Fruit fly (Drosophila melanogaster) whole organism, embryonic: ENCODE results near the gene CG4297.

Experiments
- Aef1 ChIP-seq: fragments of 200-800 bp; sonication (Bioruptor generic); IDR thresholded peaks from 3 replicates; pipeline ENCODE4 v1.3.6; 2022; ENCODE audit warnings: missing biosample characterization, missing genetic modification characterization
- B-H1 ChIP-seq: fragments of 200-800 bp; sonication (Bioruptor generic); IDR thresholded peaks from 3 replicates; pipeline ENCODE4 v1.3.6; 2022; ENCODE audit warnings: missing biosample characterization, missing genetic modification characterization
- CG10366 ChIP-seq: fragments of 200-800 bp; sonication (Bioruptor generic); IDR thresholded peaks from 2 replicates; pipeline ENCODE4 v1.3.6; 2022; ENCODE audit warnings: missing biosample characterization, missing genetic modification characterization
- CG10654 ChIP-seq: fragments of 200-800 bp; sonication (Bioruptor generic); optimal IDR thresholded peaks from 2 replicates; lab custom pipeline; 2016; ENCODE audit warnings: missing biosample characterization, missing genetic modification characterization
- CG12104 ChIP-seq: fragments of 200-800 bp; sonication (Bioruptor generic); optimal IDR thresholded peaks from 3 replicates; lab custom pipeline; 2016; ENCODE audit warnings: missing biosample characterization, missing genetic modification characterization
- CG13123 ChIP-seq: fragments of 200-800 bp; sonication (Bioruptor generic); optimal IDR thresholded peaks from 2 replicates; lab custom pipeline; 2016; ENCODE audit warnings: missing biosample characterization, missing genetic modification characterization
- CG13287 ChIP-seq: fragments of 200-800 bp; sonication (Bioruptor generic); IDR thresholded peaks from 2 replicates; pipeline ENCODE4 v1.3.6; 2022; ENCODE audit warnings: missing biosample characterization, missing genetic modification characterization; ENCODE audit not compliant: partially characterized antibody
- CG14050 ChIP-seq: fragments of 200-800 bp; sonication (Bioruptor generic); IDR thresholded peaks from 3 replicates; pipeline ENCODE4 v1.3.6; 2022; ENCODE audit warnings: missing biosample characterization, missing genetic modification characterization
- CG15479 ChIP-seq: fragments of 200-800 bp; sonication (Bioruptor generic); optimal IDR thresholded peaks from 3 replicates; lab custom pipeline; 2019; ENCODE audit warnings: missing biosample characterization, mild to moderate bottlenecking, missing genetic modification characterization, moderate library complexity
- CG16813 ChIP-seq: fragments of 200-800 bp; sonication (Bioruptor generic); IDR thresholded peaks from 3 replicates; pipeline ENCODE4 v1.3.6; 2022; ENCODE audit warnings: missing biosample characterization, missing genetic modification characterization; ENCODE audit not compliant: partially characterized antibody
- CG17328 ChIP-seq: fragments of 200-800 bp; sonication (Bioruptor generic); IDR thresholded peaks from 2 replicates; pipeline ENCODE4 v1.3.6; 2022; ENCODE audit warnings: missing biosample characterization, missing genetic modification characterization
- CG2116 ChIP-seq: fragments of 200-800 bp; sonication (Bioruptor generic); optimal IDR thresholded peaks from 3 replicates; lab custom pipeline; 2018; ENCODE audit warnings: missing biosample characterization, mild to moderate bottlenecking, missing genetic modification characterization
- CG2129 ChIP-seq: fragments of 200-800 bp; sonication (Bioruptor generic); IDR thresholded peaks from 2 replicates; pipeline ENCODE4 v1.3.6; 2022; ENCODE audit warnings: missing biosample characterization, missing genetic modification characterization; ENCODE audit not compliant: partially characterized antibody
- CG3163 ChIP-seq: fragments of 200-800 bp; sonication (Bioruptor generic); optimal IDR thresholded peaks from 3 replicates; lab custom pipeline; 2016; ENCODE audit warnings: missing biosample characterization, missing genetic modification characterization
- CG4360 ChIP-seq: fragments of 200-800 bp; sonication (Bioruptor generic); IDR thresholded peaks from 2 replicates; pipeline ENCODE4 v1.3.6; 2022; ENCODE audit warnings: missing biosample characterization, missing genetic modification characterization
- CG4820 ChIP-seq: fragments of 200-800 bp; sonication (Bioruptor generic); optimal IDR thresholded peaks from 3 replicates; lab custom pipeline; 2016; ENCODE audit warnings: missing biosample characterization, missing genetic modification characterization
- CG4854 ChIP-seq: fragments of 200-800 bp; sonication (Bioruptor generic); optimal IDR thresholded peaks from 2 replicates; lab custom pipeline; 2016; ENCODE audit warnings: missing biosample characterization, missing genetic modification characterization, inconsistent platforms
- CG7357 ChIP-seq: fragments of 200-800 bp; sonication (Bioruptor generic); IDR thresholded peaks from 3 replicates; pipeline ENCODE4 v1.3.6; 2022; ENCODE audit warnings: missing biosample characterization, missing genetic modification characterization
- CoRest ChIP-seq: fragments of 200-800 bp; sonication (Bioruptor generic); optimal IDR thresholded peaks from 3 replicates; lab custom pipeline; 2018; ENCODE audit warnings: missing biosample characterization, mild to moderate bottlenecking, missing genetic modification characterization, moderate library complexity
- Ets65A ChIP-seq: fragments of 200-800 bp; sonication (Bioruptor generic); peaks from one replicate; lab custom pipeline; 2016; ENCODE audit warnings: missing biosample characterization, missing genetic modification characterization
- Hr78 ChIP-seq, 2 experiments: fragments of 200-800 bp in 1 of 2; fragments of >200 bp in 1 of 2; sonication (Bioruptor generic) in 1 of 2; optimal IDR thresholded peaks; 2 replicates each; lab custom pipeline; 2017 to 2019; ENCODE audit warnings: missing biosample characterization in 2 of 2, missing genetic modification characterization in 2 of 2, mild to moderate bottlenecking in 1 of 2, moderate library complexity in 1 of 2
- Poxn ChIP-seq: fragments of 200-800 bp; sonication (Bioruptor generic); IDR thresholded peaks from 2 replicates; pipeline ENCODE4 v1.3.6; 2022; ENCODE audit warnings: missing biosample characterization, missing genetic modification characterization
- Ptx1 ChIP-seq: fragments of 200-800 bp; sonication (Bioruptor generic); IDR thresholded peaks from 2 replicates; pipeline ENCODE4 v1.3.6; 2022; ENCODE audit warnings: missing biosample characterization, missing genetic modification characterization
- Rfx ChIP-seq: fragments of 200-800 bp; sonication (Bioruptor generic); IDR thresholded peaks from 2 replicates; pipeline ENCODE4 v1.3.6; 2022; ENCODE audit warnings: missing biosample characterization, missing genetic modification characterization
- Sin3A ChIP-seq: fragments of >200 bp; optimal IDR thresholded peaks from 2 replicates; lab custom pipeline; 2018
- Spps ChIP-seq: fragments of 200-800 bp; sonication (Bioruptor generic); optimal IDR thresholded peaks from 2 replicates; lab custom pipeline; 2018; ENCODE audit warnings: missing biosample characterization, mild to moderate bottlenecking, missing genetic modification characterization
- ab ChIP-seq: fragments of 200-800 bp; sonication (Bioruptor generic); optimal IDR thresholded peaks from 2 replicates; lab custom pipeline; 2016; ENCODE audit warnings: missing biosample characterization, missing genetic modification characterization
- bcd ChIP-seq: fragments of 200-800 bp; sonication (Bioruptor generic); optimal IDR thresholded peaks from 2 replicates; lab custom pipeline; 2017; ENCODE audit warnings: missing biosample characterization, mild to moderate bottlenecking, missing genetic modification characterization
- bigmax ChIP-seq: fragments of 200-800 bp; sonication (Bioruptor generic); optimal IDR thresholded peaks from 2 replicates; lab custom pipeline; 2018; ENCODE audit warnings: missing biosample characterization, mild to moderate bottlenecking, missing genetic modification characterization
- cad ChIP-seq: fragments of >200 bp; optimal IDR thresholded peaks from 2 replicates; lab custom pipeline; 2017; ENCODE audit warnings: missing biosample characterization, missing genetic modification characterization
- cas ChIP-seq: fragments of 200-800 bp; sonication (Bioruptor generic); IDR thresholded peaks from 2 replicates; pipeline ENCODE4 v1.3.6; 2022; ENCODE audit warnings: missing biosample characterization, missing genetic modification characterization
- chm ChIP-seq: fragments of 200-800 bp; sonication (Bioruptor generic); IDR thresholded peaks from 2 replicates; pipeline ENCODE4 v1.3.6; 2022; ENCODE audit warnings: missing biosample characterization, missing genetic modification characterization
- ems ChIP-seq: fragments of 200-800 bp; sonication (Bioruptor generic); optimal IDR thresholded peaks from 3 replicates; lab custom pipeline; 2016; ENCODE audit warnings: missing biosample characterization, missing genetic modification characterization
- fru ChIP-seq: fragments of >200 bp; optimal IDR thresholded peaks from 2 replicates; lab custom pipeline; 2017
- gt ChIP-seq: fragments of 200-800 bp; sonication (Bioruptor generic); IDR thresholded peaks from 2 replicates; pipeline ENCODE4 v1.3.6; 2022; ENCODE audit warnings: missing biosample characterization, missing genetic modification characterization
- jumu ChIP-seq: fragments of 200-800 bp; sonication (Bioruptor generic); optimal IDR thresholded peaks from 3 replicates; lab custom pipeline; 2016; ENCODE audit warnings: missing biosample characterization, missing genetic modification characterization
- ken ChIP-seq: fragments of 200-800 bp; sonication (Bioruptor generic); IDR thresholded peaks from 3 replicates; pipeline ENCODE4 v1.3.6; 2022; ENCODE audit warnings: missing biosample characterization, missing genetic modification characterization
- kni ChIP-seq: fragments of 200-800 bp; sonication (Bioruptor generic); optimal IDR thresholded peaks from 3 replicates; lab custom pipeline; 2017; ENCODE audit warnings: mild to moderate bottlenecking, missing biosample characterization, missing genetic modification reagents, missing genetic modification characterization
- mirr ChIP-seq: fragments of 200-800 bp; sonication (Bioruptor generic); optimal IDR thresholded peaks from 3 replicates; lab custom pipeline; 2018; ENCODE audit warnings: missing biosample characterization, mild to moderate bottlenecking, missing genetic modification characterization
- nau ChIP-seq: fragments of 200-800 bp; sonication (Bioruptor generic); optimal IDR thresholded peaks from 3 replicates; lab custom pipeline; 2017; ENCODE audit warnings: missing biosample characterization, mild to moderate bottlenecking, missing genetic modification characterization, missing genetic modification reagents
- nerfin-1 ChIP-seq: fragments of 200-800 bp; sonication (Bioruptor generic); optimal IDR thresholded peaks from 3 replicates; lab custom pipeline; 2019; ENCODE audit warnings: missing biosample characterization, mild to moderate bottlenecking, missing genetic modification characterization, moderate library complexity
- nerfin-2 ChIP-seq: fragments of 200-800 bp; sonication (Bioruptor generic); IDR thresholded peaks from 2 replicates; pipeline ENCODE4 v1.3.6; 2022; ENCODE audit warnings: missing biosample characterization, missing genetic modification characterization; ENCODE audit not compliant: partially characterized antibody
- peb ChIP-seq: fragments of 200-800 bp; sonication (Bioruptor generic); IDR thresholded peaks from 2 replicates; pipeline ENCODE4 v1.3.6; 2022; ENCODE audit warnings: missing biosample characterization, missing genetic modification characterization
- pzg ChIP-seq: fragments of 200-800 bp; sonication (Bioruptor generic); optimal IDR thresholded peaks from 3 replicates; lab custom pipeline; 2018; ENCODE audit warnings: missing biosample characterization, mild to moderate bottlenecking, missing genetic modification characterization, moderate library complexity
- salm ChIP-seq: fragments of 200-800 bp; sonication (Bioruptor generic); optimal IDR thresholded peaks from 2 replicates; lab custom pipeline; 2018; ENCODE audit warnings: missing biosample characterization, mild to moderate bottlenecking, missing genetic modification characterization
- slou ChIP-seq: fragments of 200-800 bp; sonication (Bioruptor generic); optimal IDR thresholded peaks from 3 replicates; lab custom pipeline; 2016; ENCODE audit warnings: missing biosample characterization, missing genetic modification characterization
- sqz ChIP-seq: fragments of 200-800 bp; sonication (Bioruptor generic); optimal IDR thresholded peaks from 3 replicates; lab custom pipeline; 2018; ENCODE audit warnings: missing biosample characterization, mild to moderate bottlenecking, missing genetic modification characterization
- tio ChIP-seq: fragments of 200-800 bp; sonication (Bioruptor generic); optimal IDR thresholded peaks from 2 replicates; lab custom pipeline; 2017; ENCODE audit warnings: missing biosample characterization, missing genetic modification characterization, inconsistent platforms
- usp ChIP-seq: fragments of >200 bp; optimal IDR thresholded peaks from 2 replicates; lab custom pipeline; 2017; ENCODE audit warnings: missing biosample characterization, missing genetic modification characterization
- wdn ChIP-seq: fragments of 200-800 bp; sonication (Bioruptor generic); IDR thresholded peaks from 2 replicates; pipeline ENCODE4 v1.3.6; 2022; ENCODE audit warnings: missing biosample characterization, missing genetic modification characterization
- z ChIP-seq: fragments of 200-800 bp; sonication (Bioruptor generic); IDR thresholded peaks from 3 replicates; pipeline ENCODE4 v1.3.6; 2022; ENCODE audit warnings: missing biosample characterization, missing genetic modification characterization

CG4297 gene

dm6 chr2L:431629-431984 is 40.4 kb downstream of the CG4297 start (continued):
- no peak for TF ChIP-seq CG2116
- TF ChIP-seq CG15479 (GFP tag; lab: Kevin White, UChicago): peak; percentile 72
- 0 out of 2 replicates have a peak, but pooled peaks have one; percentile 42 for TF ChIP-seq chm
- no peak for TF ChIP-seq CG4854 (GFP tag; lab: Kevin White, UChicago)
- no peak for TF ChIP-seq salm (tag; lab: Kevin White, UChicago)
- TF ChIP-seq Ptx1 (GFP tag; lab: Robert Waterston, UW): no peak
- peak in 1 of 2 experiments; percentile 98 for TF ChIP-seq Hr78 (GFP tag; optimal IDR thresholded peaks at IDR 0.05; lab: Kevin White, UChicago)
- TF ChIP-seq CG13123 (GFP tag; lab: Kevin White, UChicago): no peak
- peak; percentile 97 for TF ChIP-seq CG4360
- no peak for TF ChIP-seq Spps (tag; lab: Kevin White, UChicago)
- no peak for TF ChIP-seq peb (GFP tag; lab: Robert Waterston, UW)
- TF ChIP-seq nerfin-1 (tag; lab: Kevin White, UChicago): peak; percentile 66
- no peak for TF ChIP-seq ab (GFP tag; lab: Kevin White, UChicago)
- TF ChIP-seq Sin3A (lab: Kevin White, UChicago): no peak
- no peak for TF ChIP-seq fru
- TF ChIP-seq usp (GFP tag; lab: Kevin White, UChicago): no peak
- no peak for TF ChIP-seq ems (GFP tag; lab: Kevin White, UChicago)
- TF ChIP-seq Aef1 (GFP tag; lab: Robert Waterston, UW): peak; percentile 76
- no peak for TF ChIP-seq slou (GFP tag; lab: Kevin White, UChicago)
- TF ChIP-seq bcd (GFP tag; lab: Kevin White, UChicago): no peak
- no peak for TF ChIP-seq CG17328 (GFP tag; lab: Robert Waterston, UW)
- TF ChIP-seq CG16813 (GFP tag; lab: Robert Waterston, UW): no peak
- TF ChIP-seq CG2129: no peak
- TF ChIP-seq CG10654: no peak
- peak; percentile 29 for TF ChIP-seq kni (GFP tag; lab: Kevin White, UChicago)
- TF ChIP-seq CG10366: no peak
- no peak for TF ChIP-seq CG14050 (GFP tag; lab: Robert Waterston, UW)
- no peak for TF ChIP-seq wdn (GFP tag; lab: Robert Waterston, UW)

dm6 chr2L:430820-431628 is 41.0 kb downstream of the CG4297 start, which contains the start of gene ex:
Gene ex, plus strand, starts transcription at chr2L:431227.
- 0 out of 3 replicates have a peak, but pooled peaks have one; percentile 45 for TF ChIP-seq z (GFP tag; lab: Robert Waterston, UW)
- TF ChIP-seq B-H1 (GFP tag; lab: Robert Waterston, UW): no peak; the same call in 2 of the 3 replicates
- no peak for TF ChIP-seq tio (GFP tag; lab: Kevin White, UChicago)
- no peak for TF ChIP-seq bigmax (GFP tag; lab: Kevin White, UChicago)
- 0 out of 3 replicates have a peak, but pooled peaks have one; percentile 44 for TF ChIP-seq ken
- TF ChIP-seq CoRest (tag; lab: Kevin White, UChicago): peak; percentile 41
- TF ChIP-seq Poxn (GFP tag; lab: Robert Waterston, UW): no peak
- no peak for TF ChIP-seq Ets65A (GFP tag; lab: Kevin White, UChicago)
- TF ChIP-seq CG13287 (GFP tag; lab: Robert Waterston, UW): peak; percentile 24; the same call in 1 of the 2 replicates
- TF ChIP-seq CG4820 (GFP tag; lab: Kevin White, UChicago): no peak
- TF ChIP-seq cad: peak; percentile 61
- TF ChIP-seq sqz (GFP tag; lab: Kevin White, UChicago): peak; percentile 21
- peak; percentile 63 for TF ChIP-seq mirr (GFP tag; lab: Kevin White, UChicago)
- no peak for TF ChIP-seq CG7357 (GFP tag; lab: Robert Waterston, UW)
- TF ChIP-seq pzg: no peak
- no peak for TF ChIP-seq jumu
- TF ChIP-seq gt (GFP tag; lab: Robert Waterston, UW): no peak
- peak; percentile 9 for TF ChIP-seq CG10654
- peak; percentile 58 for TF ChIP-seq nau
- TF ChIP-seq cas: no peak
- TF ChIP-seq nerfin-2 (GFP tag; lab: Robert Waterston, UW): no peak
- TF ChIP-seq CG12104 (GFP tag; lab: Kevin White, UChicago): peak; percentile 55
- TF ChIP-seq Rfx (GFP tag; lab: Robert Waterston, UW): no peak
- TF ChIP-seq CG3163: peak; percentile 65
